Fruit fly (Drosophila melanogaster): ENCODE results near the gene CG9886.

- no peak for TF ChIP-seq psq (optimal IDR thresholded peaks at IDR 0.05)
- TF ChIP-seq pan (optimal IDR thresholded peaks at IDR 0.05): no peak
- TF ChIP-seq usp (GFP tag; optimal IDR thresholded peaks at IDR 0.05): no peak
- no peak for TF ChIP-seq CG8478 (optimal IDR thresholded peaks at IDR 0.05)
Measured at dm6 chr2L:2425652-2426192, 5.1 kb downstream of the CG9886 start.
